Fruit fly (Drosophila melanogaster) whole organism, prepupa: Measurements from ENCODE around the gene Fkbp39.

Experiments used
- Blimp-1 ChIP-seq: fragments of 200-800 bp; sonication (Bioruptor generic); optimal IDR thresholded peaks from 3 replicates; lab custom pipeline; 2017; ENCODE audit warnings: missing biosample characterization, missing genetic modification characterization, mild to moderate bottlenecking, moderate library complexity, missing genetic modification reagents
- CG15336 ChIP-seq: fragments of 200-800 bp; sonication (Bioruptor generic); IDR thresholded peaks from 2 replicates; pipeline ENCODE4 v1.3.6; 2022; ENCODE audit warnings: missing biosample characterization, missing genetic modification characterization
- CG3919 ChIP-seq: fragments of 200-800 bp; sonication (Bioruptor generic); optimal IDR thresholded peaks from 3 replicates; lab custom pipeline; 2016; ENCODE audit warnings: missing biosample characterization, missing genetic modification characterization
- CG6854 ChIP-seq: fragments of 200-800 bp; sonication (Bioruptor generic); optimal IDR thresholded peaks from 2 replicates; lab custom pipeline; 2017; ENCODE audit warnings: missing biosample characterization, mild to moderate bottlenecking, missing genetic modification characterization
- CG7368 ChIP-seq: fragments of 200-800 bp; sonication (Bioruptor generic); optimal IDR thresholded peaks from 3 replicates; lab custom pipeline; 2016; ENCODE audit warnings: missing biosample characterization, missing genetic modification characterization
- cyc ChIP-seq: fragments of 200-800 bp; sonication (Bioruptor generic); optimal IDR thresholded peaks from 3 replicates; lab custom pipeline; 2016; ENCODE audit warnings: missing biosample characterization, missing genetic modification characterization

DNA sequence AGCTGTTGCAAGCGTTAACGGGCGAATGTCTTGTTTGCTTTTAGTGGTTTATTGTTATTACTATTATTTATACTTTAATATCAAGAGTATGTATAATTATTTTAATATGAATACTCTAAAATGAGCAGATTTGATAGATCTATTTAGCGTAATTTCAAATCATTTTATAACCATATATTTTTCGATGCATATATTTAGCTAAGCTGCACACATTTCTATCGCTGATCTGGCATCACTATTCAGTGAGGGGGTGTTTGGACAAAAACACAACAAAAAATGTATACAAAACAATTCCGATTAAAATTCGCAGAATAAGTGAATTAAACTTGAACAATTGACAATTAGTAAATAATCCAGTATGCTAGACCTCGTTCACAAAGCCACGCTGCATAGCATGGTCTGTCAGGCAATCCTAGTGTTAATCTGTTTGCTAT, 18.1 kb upstream of the Fkbp39 start, which contains the start of the genes Trs33 and Tmtc4:
- TF ChIP-seq cyc (GFP tag; lab: Kevin White, UChicago): peak; percentile 36
- no peak for TF ChIP-seq CG3919
- TF ChIP-seq CG7368 (GFP tag; lab: Kevin White, UChicago): no peak
- TF ChIP-seq Blimp-1 (GFP tag; lab: Kevin White, UChicago): no peak
- TF ChIP-seq CG15336: peak; percentile 29; the same call in 1 of the 2 replicates
- TF ChIP-seq CG6854 (GFP tag; lab: Kevin White, UChicago): no peak
